Worm (Caenorhabditis elegans) whole organism, late embryonic: Measurements from ENCODE around the gene ccar-1.

Experiments
- C38D4.7 ChIP-seq: fragments of 200-800 bp; sonication (Bioruptor generic); optimal IDR thresholded peaks from 2 replicates; lab custom pipeline; 2018; ENCODE audit warnings: mild to moderate bottlenecking, missing genetic modification characterization, moderate library complexity, missing compliant biosample characterization
- Y22D7AL.16 ChIP-seq: sonication (generic microtip); optimal IDR thresholded peaks from 2 replicates; lab custom pipeline; 2016; ENCODE audit warnings: missing genetic modification characterization, missing compliant biosample characterization
- ama-1 ChIP-seq: fragments of 150-350 bp; optimal IDR thresholded peaks from 2 replicates; lab custom pipeline; 2014
- ceh-14 ChIP-seq: sonication (generic microtip); optimal IDR thresholded peaks from 2 replicates; lab custom pipeline; 2016; ENCODE audit warnings: missing genotype, missing genetic modification characterization, missing compliant biosample characterization
- dve-1 ChIP-seq: sonication (generic microtip); optimal IDR thresholded peaks from 2 replicates; lab custom pipeline; 2017; ENCODE audit warnings: antibody characterized with exemption, mild to moderate bottlenecking, missing genetic modification characterization, missing compliant biosample characterization
- nhr-11 ChIP-seq: fragments of 150-350 bp; optimal IDR thresholded peaks from 2 replicates; lab custom pipeline; 2014; ENCODE audit warnings: missing biosample characterization, missing genetic modification characterization
- odd-2 ChIP-seq: sonication (generic microtip); optimal IDR thresholded peaks from 2 replicates; lab custom pipeline; 2017; ENCODE audit warnings: antibody characterized with exemption, mild to moderate bottlenecking, missing genetic modification characterization, missing compliant biosample characterization
- pqm-1 ChIP-seq: sonication (generic microtip); optimal IDR thresholded peaks from 2 replicates; lab custom pipeline; 2016; ENCODE audit warnings: missing genetic modification characterization, missing compliant biosample characterization

- TF ChIP-seq ama-1 (no peak), nhr-11 (tag; lab: Kevin White, UChicago) (no peak), ceh-14 (no peak), odd-2 (tag; lab: Kevin White, UChicago) (no peak), C38D4.7 (GFP tag; lab: Kevin White, UChicago) (no peak), dve-1 (tag; lab: Kevin White, UChicago) (no peak), pqm-1 (tag; lab: Kevin White, UChicago) (no peak), Y22D7AL.16 (no peak)
Measured at ce11 chrIV:14107647-14108046, 36.3 kb downstream of the ccar-1 start.
